Worm (Caenorhabditis elegans) whole organism, L1 larva: Measurements from ENCODE around the gene T09A5.5.

ENCODE experiments used
- C34B4.2 ChIP-seq: sonication (generic microtip); optimal IDR thresholded peaks from 2 replicates; lab custom pipeline; 2017; ENCODE audit warnings: mild to moderate bottlenecking, missing genetic modification characterization, missing compliant biosample characterization
- ama-1 ChIP-seq: fragments of 150-350 bp; optimal IDR thresholded peaks from 2 replicates; lab custom pipeline; 2014
- efl-1 ChIP-seq, 4 experiments: fragments of 150-350 bp; optimal IDR thresholded peaks in 3 of 4; peaks in 1 of 4; 1 replicate in 1 of 4; 2 replicates in 3 of 4; lab custom pipeline; 2014; ENCODE audit warnings: missing biosample characterization in 2 of 4, missing genetic modification characterization in 2 of 4, missing genetic modification reagents in 2 of 4
- lin-15B ChIP-seq: fragments of 150-350 bp; sonication (generic microtip); optimal IDR thresholded peaks from 3 replicates; lab custom pipeline; 2014; ENCODE audit warnings: missing biosample characterization, missing genetic modification characterization
- lin-39 ChIP-seq: fragments of 150-350 bp; optimal IDR thresholded peaks from 2 replicates; lab custom pipeline; 2014; ENCODE audit warnings: missing biosample characterization, missing genetic modification reagents, missing genetic modification characterization
- nhr-12 ChIP-seq: sonication (generic microtip); optimal IDR thresholded peaks from 2 replicates; lab custom pipeline; 2017; ENCODE audit warnings: missing biosample characterization, missing genetic modification characterization
- nhr-237 ChIP-seq: fragments of 150-350 bp; optimal IDR thresholded peaks from 2 replicates; lab custom pipeline; 2014; ENCODE audit warnings: missing biosample characterization, missing genetic modification characterization
- nhr-77 ChIP-seq: fragments of 150-350 bp; optimal IDR thresholded peaks from 2 replicates; lab custom pipeline; 2014; ENCODE audit warnings: missing biosample characterization, missing genetic modification characterization
- snpc-4 ChIP-seq: fragments of 150-350 bp; optimal IDR thresholded peaks from 2 replicates; lab custom pipeline; 2014; ENCODE audit warnings: missing biosample characterization, missing genetic modification characterization

DNA sequence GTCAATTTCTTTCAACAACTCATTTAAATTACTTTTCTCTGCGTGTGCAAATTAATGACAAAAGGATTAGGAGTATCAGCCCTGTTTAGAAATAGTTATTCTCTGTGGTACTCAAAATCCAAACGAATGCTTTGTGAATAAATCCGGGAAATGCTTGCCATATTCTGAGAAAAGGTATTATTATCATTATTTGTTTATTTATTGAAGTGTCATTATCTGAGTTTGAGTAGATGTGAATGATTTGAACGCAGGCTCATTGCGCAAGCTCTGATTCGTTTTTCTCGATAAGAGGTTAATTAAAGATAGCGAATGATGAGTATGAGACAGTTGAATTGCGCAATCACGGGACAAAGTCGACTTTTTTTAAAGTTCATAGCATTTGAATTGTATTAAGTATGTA lies 25.7 kb downstream of the T09A5.5 start:
- TF ChIP-seq nhr-237 (tag; lab: Kevin White, UChicago), result no peak
- no peak for TF ChIP-seq efl-1 (optimal IDR thresholded peaks at IDR 0.05; lab: Kevin White, UChicago)
- TF ChIP-seq efl-1 (GFP tag; optimal IDR thresholded peaks at IDR 0.05 in 1 of 2; lab: Kevin White, UChicago), result no peak
- no peak for TF ChIP-seq nhr-77 (tag; lab: Kevin White, UChicago)
- TF ChIP-seq nhr-12, result no peak
- no peak for TF ChIP-seq snpc-4
- no peak for TF ChIP-seq C34B4.2 (tag; lab: Kevin White, UChicago)
- no peak for TF ChIP-seq lin-15B (tag; lab: Kevin White, UChicago)
- no peak for TF ChIP-seq lin-39 (tag; lab: Kevin White, UChicago)
- no peak for TF ChIP-seq ama-1 (lab: Kevin White, UChicago)
